Worm (Caenorhabditis elegans): ENCODE measurements around the gene srh-250.

srh-250 gene

ce11 chrII:3864652-3865051 lies 13.8 kb upstream of the srh-250 start, which contains the start of gene nhr-261:
Gene nhr-261, minus strand, starts transcription at chrII:3864752.
- TF ChIP-seq lin-11 (tag; optimal IDR thresholded peaks at IDR 0.05), result no peak
- TF ChIP-seq alr-1 (tag; optimal IDR thresholded peaks at IDR 0.05), result no peak
- TF ChIP-seq lin-39 (tag; optimal IDR thresholded peaks at IDR 0.05), result no peak
- no peak for TF ChIP-seq elt-3 (tag; optimal IDR thresholded peaks at IDR 0.05)
- TF ChIP-seq lsy-2 (tag; optimal IDR thresholded peaks at IDR 0.05), result no peak
- TF ChIP-seq zag-1 (tag; optimal IDR thresholded peaks at IDR 0.05), result no peak
- TF ChIP-seq mdl-1 (tag; optimal IDR thresholded peaks at IDR 0.05), result no peak
- TF ChIP-seq nhr-10 (tag; optimal IDR thresholded peaks at IDR 0.05), result no peak
- no peak for TF ChIP-seq lin-13 (GFP tag; optimal IDR thresholded peaks at IDR 0.05)
- no peak for TF ChIP-seq snpc-4 (tag; optimal IDR thresholded peaks at IDR 0.05)
- TF ChIP-seq sma-3 (GFP tag; optimal IDR thresholded peaks at IDR 0.05), result no peak
- TF ChIP-seq ztf-1 (GFP tag; conservative IDR thresholded peaks at IDR 0.05), result no peak
- no peak for TF ChIP-seq mab-5 (tag; optimal IDR thresholded peaks at IDR 0.05)

ce11 chrII:3869601-3870000 lies 8.8 kb upstream of the srh-250 start, which contains the start of gene oac-10:
Gene oac-10, plus strand, starts transcription at chrII:3869901.
- TF ChIP-seq egl-27 (tag; optimal IDR thresholded peaks at IDR 0.05) (no peak), peb-1 (tag; optimal IDR thresholded peaks at IDR 0.05) (no peak), nhr-11 (tag; optimal IDR thresholded peaks at IDR 0.05) (no peak)

DNA sequence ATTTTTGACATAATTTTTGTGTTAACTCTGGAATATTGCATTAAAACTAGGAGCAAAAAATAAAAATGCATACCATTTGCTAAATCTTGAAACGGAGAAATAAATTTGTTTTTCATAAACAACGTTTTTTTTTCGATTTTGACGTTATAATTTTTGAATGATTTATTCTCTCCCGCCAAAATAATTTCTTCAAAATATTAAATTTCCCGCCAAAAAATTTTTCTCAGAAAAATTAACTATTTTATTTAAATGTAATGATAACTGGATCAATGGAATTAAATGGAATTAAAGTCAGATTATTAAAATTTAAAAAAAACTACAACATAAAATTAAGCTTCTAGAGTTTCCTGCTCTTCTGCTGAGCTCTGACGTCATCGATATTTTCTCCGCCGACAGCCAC lies 1.3 kb upstream of the srh-250 start, which contains the start of gene nep-3:
nep-3 (minus strand) TSS at position 101 of the 400 bp plus-strand sequence.
- TF ChIP-seq gmeb-1 (tag; optimal IDR thresholded peaks at IDR 0.05) (no peak), nhr-77 (tag; optimal IDR thresholded peaks at IDR 0.05) (no peak), peb-1 (tag; optimal IDR thresholded peaks at IDR 0.05) (no peak), skn-1 (tag; optimal IDR thresholded peaks at IDR 0.05) (no peak), zag-1 (tag; optimal IDR thresholded peaks at IDR 0.05) (no peak), nhr-237 (tag; optimal IDR thresholded peaks at IDR 0.05) (no peak), nhr-11 (tag; optimal IDR thresholded peaks at IDR 0.05) (no peak), lin-11 (tag; optimal IDR thresholded peaks at IDR 0.05) (no peak), ama-1 (optimal IDR thresholded peaks at IDR 0.05) (no peak), ZK546.5 (tag; optimal IDR thresholded peaks at IDR 0.05) (no peak), sem-4 (tag; optimal IDR thresholded peaks at IDR 0.05) (no peak), dmd-4 (tag; optimal IDR thresholded peaks at IDR 0.05) (no peak), lsy-2 (tag; optimal IDR thresholded peaks at IDR 0.05) (no peak), sma-3 (GFP tag; optimal IDR thresholded peaks at IDR 0.05) (no peak)

DNA sequence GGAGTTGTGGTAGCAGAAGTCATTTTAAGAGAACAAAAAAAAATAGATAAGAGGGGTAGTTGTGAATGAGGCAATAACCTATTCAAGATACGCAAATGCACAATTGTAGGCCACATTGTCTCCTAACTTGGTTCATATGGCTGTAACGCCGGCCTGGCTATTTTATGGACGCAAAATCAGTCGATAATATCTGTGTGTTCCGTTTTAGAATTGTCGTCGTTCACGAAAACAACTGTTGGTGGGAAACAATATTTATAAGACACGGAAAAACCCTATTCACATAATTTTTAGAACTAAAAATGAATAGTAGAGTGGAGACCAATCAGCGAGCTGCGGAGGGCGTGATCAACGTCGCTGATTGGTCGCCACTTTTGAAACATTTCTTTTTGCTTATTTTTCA lies 556 bp upstream of the srh-250 start, which contains the start of gene sdz-7:
sdz-7 (minus strand) TSS at position 101 of the 400 bp plus-strand sequence.
- TF ChIP-seq nhr-23 (tag; optimal IDR thresholded peaks at IDR 0.05) (no peak), alr-1 (tag; optimal IDR thresholded peaks at IDR 0.05) (no peak), sma-3 (GFP tag; optimal IDR thresholded peaks at IDR 0.05) (no peak), mdl-1 (tag; optimal IDR thresholded peaks at IDR 0.05) (no peak), F13H6.1 (tag; optimal IDR thresholded peaks at IDR 0.05) (no peak), egl-27 (tag; optimal IDR thresholded peaks at IDR 0.05) (no peak), mab-5 (tag; optimal IDR thresholded peaks at IDR 0.05) (no peak), ztf-4 (tag; optimal IDR thresholded peaks at IDR 0.05) (no peak), skn-1 (tag; optimal IDR thresholded peaks at IDR 0.05) (no peak), sem-4 (tag; optimal IDR thresholded peaks at IDR 0.05) (no peak), unc-39 (tag; optimal IDR thresholded peaks at IDR 0.05) (no peak), elt-3 (tag; optimal IDR thresholded peaks at IDR 0.05) (no peak), ceh-82 (tag; optimal IDR thresholded peaks at IDR 0.05) (no peak), nhr-77 (tag; optimal IDR thresholded peaks at IDR 0.05) (no peak), ztf-1 (GFP tag; conservative IDR thresholded peaks at IDR 0.05) (no peak), snpc-4 (tag; optimal IDR thresholded peaks at IDR 0.05) (no peak), nhr-21 (tag; optimal IDR thresholded peaks at IDR 0.05) (no peak), zag-1 (tag; optimal IDR thresholded peaks at IDR 0.05) (no peak), C34F6.9 (tag; optimal IDR thresholded peaks at IDR 0.05) (no peak), crh-2 (tag; optimal IDR thresholded peaks at IDR 0.05) (no peak)

- TF ChIP-seq skn-1 (tag; optimal IDR thresholded peaks at IDR 0.05) (no peak), fos-1 (tag; optimal IDR thresholded peaks at IDR 0.05) (no peak), R02D3.7 (tag; optimal IDR thresholded peaks at IDR 0.05) (no peak), ceh-82 (tag; optimal IDR thresholded peaks at IDR 0.05) (no peak), aly-2 (tag; optimal IDR thresholded peaks at IDR 0.05) (no peak), ama-1 (optimal IDR thresholded peaks at IDR 0.05) (no peak), nhr-129 (tag; optimal IDR thresholded peaks at IDR 0.05) (no peak), lin-13 (GFP tag; optimal IDR thresholded peaks at IDR 0.05) (no peak), nhr-77 (tag; optimal IDR thresholded peaks at IDR 0.05) (no peak), mdl-1 (tag; optimal IDR thresholded peaks at IDR 0.05) (no peak), egl-27 (tag; optimal IDR thresholded peaks at IDR 0.05) (no peak), snpc-4 (tag; optimal IDR thresholded peaks at IDR 0.05) (no peak), unc-39 (tag; optimal IDR thresholded peaks at IDR 0.05) (no peak), ztf-4 (tag; optimal IDR thresholded peaks at IDR 0.05) (no peak), lsy-2 (tag; optimal IDR thresholded peaks at IDR 0.05) (no peak), zag-1 (tag; optimal IDR thresholded peaks at IDR 0.05) (no peak)
Observed at ce11 chrII:3879945-3880344, 1.5 kb downstream of the srh-250 start, which contains the start of gene nhr-166. Gene nhr-166, plus strand, starts transcription at chrII:3880245.

Measured in whole organism, L2 larva.